Fruit fly (Drosophila melanogaster) whole organism, wandering third instar larva: ENCODE results near the gene Surf4.

Source experiments
- Abd-B ChIP-seq: fragments of >200 bp; optimal IDR thresholded peaks from 2 replicates; lab custom pipeline; 2017; ENCODE audit warnings: missing biosample characterization, missing genetic modification characterization
- CG32264 ChIP-seq: fragments of 200-800 bp; sonication (Bioruptor generic); optimal IDR thresholded peaks from 2 replicates; lab custom pipeline; 2016; ENCODE audit warnings: missing biosample characterization, missing genetic modification characterization
- CG9705 ChIP-seq: fragments of 200-800 bp; sonication (Bioruptor generic); optimal IDR thresholded peaks from 2 replicates; lab custom pipeline; 2018; ENCODE audit warnings: missing biosample characterization, mild to moderate bottlenecking, missing genetic modification characterization
- CrebA ChIP-seq: fragments of 200-800 bp; sonication (Bioruptor generic); optimal IDR thresholded peaks from 2 replicates; lab custom pipeline; 2016; ENCODE audit warnings: missing biosample characterization, mild to moderate bottlenecking, missing genetic modification characterization, borderline replicate concordance
- GATAd ChIP-seq: sonication (Bioruptor generic); optimal IDR thresholded peaks from 2 replicates; lab custom pipeline; 2016; ENCODE audit warnings: missing biosample characterization, missing genetic modification characterization
- HLH106 ChIP-seq: fragments of 200-800 bp; optimal IDR thresholded peaks from 3 replicates; lab custom pipeline; 2019; ENCODE audit warnings: missing biosample characterization, mild to moderate bottlenecking, missing genetic modification characterization, moderate library complexity
- Hnf4 ChIP-seq: fragments of 200-800 bp; sonication (Bioruptor generic); optimal IDR thresholded peaks from 2 replicates; lab custom pipeline; 2016; ENCODE audit warnings: missing biosample characterization, mild to moderate bottlenecking, missing genetic modification characterization
- Hr78 ChIP-seq: fragments of >200 bp; optimal IDR thresholded peaks from 2 replicates; lab custom pipeline; 2017; ENCODE audit warnings: missing biosample characterization, missing genetic modification characterization
- Hr83 ChIP-seq: fragments of 200-300 bp; sonication (Bioruptor generic); optimal IDR thresholded peaks from 2 replicates; lab custom pipeline; 2016; ENCODE audit warnings: missing biosample characterization, mild to moderate bottlenecking, missing genetic modification characterization, moderate library complexity; ENCODE audit not compliant: poor library complexity, severe bottlenecking
- Jra ChIP-seq: sonication (Bioruptor generic); optimal IDR thresholded peaks from 2 replicates; lab custom pipeline; 2016; ENCODE audit warnings: missing biosample characterization, missing genetic modification characterization
- Mio ChIP-seq: sonication (Bioruptor generic); optimal IDR thresholded peaks from 2 replicates; lab custom pipeline; 2016; ENCODE audit warnings: missing biosample characterization, missing genetic modification characterization
- Myc ChIP-seq: fragments of >200 bp; optimal IDR thresholded peaks from 2 replicates; lab custom pipeline; 2017
- N ChIP-seq: fragments of >200 bp; optimal IDR thresholded peaks from 2 replicates; lab custom pipeline; 2018; ENCODE audit warnings: missing biosample characterization, missing external identifiers, missing genetic modification characterization
- OdsH ChIP-seq: fragments of 200-800 bp; sonication (Bioruptor generic); optimal IDR thresholded peaks from 2 replicates; lab custom pipeline; 2016; ENCODE audit warnings: missing biosample characterization, mild to moderate bottlenecking, missing genetic modification characterization
- Rel ChIP-seq, 2 experiments: fragments of 200-800 bp; sonication (Bioruptor generic) in 1 of 2; optimal IDR thresholded peaks; 2 replicates in 1 of 2; 3 replicates in 1 of 2; lab custom pipeline; 2016 to 2019; ENCODE audit warnings: mild to moderate bottlenecking in 2 of 2, missing biosample characterization in 2 of 2, missing genetic modification characterization in 2 of 2, moderate library complexity in 1 of 2
- Sp1 ChIP-seq: fragments of 200-800 bp; sonication (Bioruptor generic); optimal IDR thresholded peaks from 3 replicates; lab custom pipeline; 2019; ENCODE audit warnings: missing biosample characterization, mild to moderate bottlenecking, missing genetic modification characterization, moderate library complexity
- Vsx2 ChIP-seq: fragments of 200-300, 225-300 bp; sonication (Bioruptor generic); optimal IDR thresholded peaks from 2 replicates; lab custom pipeline; 2018; ENCODE audit warnings: missing biosample characterization, missing genetic modification characterization; ENCODE audit not compliant: partially characterized antibody
- brk ChIP-seq: fragments of 200-800 bp; sonication (Bioruptor generic); optimal IDR thresholded peaks from 2 replicates; lab custom pipeline; 2016; ENCODE audit warnings: missing biosample characterization, mild to moderate bottlenecking, missing genetic modification characterization
- dl ChIP-seq, 2 experiments: fragments of 175-275, 200-275 bp in 1 of 2; fragments of 200-275 bp in 1 of 2; sonication (Bioruptor generic); optimal IDR thresholded peaks; lab custom pipeline; 2018; ENCODE audit warnings: mild to moderate bottlenecking in 2 of 2, missing biosample characterization in 2 of 2, missing genetic modification characterization in 2 of 2, moderate library complexity in 2 of 2; ENCODE audit not compliant: partially characterized antibody in 2 of 2, insufficient read depth in 1 of 2
- dmrt93B ChIP-seq: fragments of 200-800 bp; sonication (Bioruptor generic); optimal IDR thresholded peaks from 2 replicates; lab custom pipeline; 2018; ENCODE audit warnings: missing biosample characterization, mild to moderate bottlenecking, missing genetic modification characterization
- dsf ChIP-seq: sonication (Bioruptor generic); optimal IDR thresholded peaks from 2 replicates; lab custom pipeline; 2016; ENCODE audit warnings: missing biosample characterization, missing genetic modification characterization, borderline replicate concordance
- foxo ChIP-seq, 2 experiments: fragments of 200-800 bp; sonication (Bioruptor generic); optimal IDR thresholded peaks; 2 replicates in 1 of 2; 3 replicates in 1 of 2; lab custom pipeline; 2016 to 2017; ENCODE audit warnings: missing biosample characterization in 2 of 2, missing genetic modification characterization in 2 of 2
- h ChIP-seq: fragments of 200-800 bp; sonication (Bioruptor generic); optimal IDR thresholded peaks from 3 replicates; lab custom pipeline; 2016; ENCODE audit warnings: missing biosample characterization, mild to moderate bottlenecking, missing genetic modification characterization
- jim ChIP-seq: fragments of 175-275, 200-325 bp; sonication (Bioruptor generic); optimal IDR thresholded peaks from 2 replicates; lab custom pipeline; 2016; ENCODE audit warnings: missing biosample characterization, mild to moderate bottlenecking, missing genetic modification characterization
- lola ChIP-seq: fragments of >200 bp; optimal IDR thresholded peaks from 2 replicates; lab custom pipeline; 2017; ENCODE audit warnings: missing biosample characterization, missing genetic modification characterization
- psq ChIP-seq: fragments of 200-800 bp; sonication (Bioruptor generic); optimal IDR thresholded peaks from 3 replicates; lab custom pipeline; 2017; ENCODE audit warnings: missing biosample characterization, mild to moderate bottlenecking, missing genetic modification characterization, moderate library complexity
- rgr ChIP-seq: fragments of 200-800 bp; sonication (Bioruptor generic); optimal IDR thresholded peaks from 3 replicates; lab custom pipeline; 2016; ENCODE audit warnings: missing biosample characterization, mild to moderate bottlenecking, missing genetic modification characterization
- sage ChIP-seq: fragments of 200-800 bp; sonication (Bioruptor generic); optimal IDR thresholded peaks from 2 replicates; lab custom pipeline; 2016; ENCODE audit warnings: missing biosample characterization, mild to moderate bottlenecking, missing genetic modification characterization
- sv ChIP-seq: fragments of 200-800 bp; sonication (Bioruptor generic); optimal IDR thresholded peaks from 3 replicates; lab custom pipeline; 2016; ENCODE audit warnings: missing biosample characterization, missing genetic modification characterization
- tai ChIP-seq: sonication (Bioruptor generic); optimal IDR thresholded peaks from 2 replicates; lab custom pipeline; 2016; ENCODE audit warnings: missing biosample characterization, missing genetic modification characterization

Surf4 gene

DNA sequence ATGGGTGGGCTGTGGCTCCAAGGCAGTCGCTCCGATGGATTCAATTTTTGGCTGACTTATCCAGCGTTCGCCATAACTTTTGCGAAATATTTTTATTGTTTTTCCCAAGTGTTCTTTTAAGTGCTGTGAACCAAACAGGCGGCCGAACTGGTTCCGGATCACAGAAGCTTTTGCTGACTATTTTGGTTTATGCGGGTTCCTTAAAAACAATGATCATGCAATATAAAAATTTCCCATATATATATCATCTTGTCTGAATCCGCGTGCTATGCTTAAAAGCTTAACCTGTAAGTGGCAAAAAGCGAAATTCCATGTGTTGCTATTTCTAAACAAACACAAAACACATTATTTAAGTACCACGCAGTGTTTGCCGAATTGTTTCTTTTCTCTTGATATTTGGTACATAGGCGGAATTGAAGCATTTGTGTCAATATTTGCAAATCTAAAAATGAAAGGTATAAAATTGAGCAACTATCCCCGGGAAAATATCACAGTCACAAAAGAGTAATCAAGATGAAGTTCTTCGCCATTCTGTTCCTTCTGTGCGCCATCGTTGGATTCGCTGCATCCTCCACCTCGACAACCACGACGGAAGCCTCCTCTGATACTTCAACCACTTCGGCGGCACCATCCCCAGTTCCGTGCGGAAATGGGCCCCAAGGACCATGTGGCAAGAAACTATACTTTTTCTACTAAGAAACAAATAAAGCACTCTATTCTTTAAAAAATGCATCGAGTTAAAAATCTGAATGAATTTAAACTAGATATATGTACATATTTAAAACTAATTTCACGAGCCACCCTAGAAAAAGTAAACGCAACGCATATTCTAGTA is 25.8 kb downstream of the Surf4 start, which contains the start of the genes CG6276 and CG44040 (continued):
- peak; percentile 69 for TF ChIP-seq rgr (GFP tag; lab: Kevin White, UChicago)
- TF ChIP-seq Vsx2 (GFP tag; lab: Kevin White, UChicago), result no peak
- peak; percentile 47 for TF ChIP-seq CG9705
- TF ChIP-seq Sp1 (GFP tag; lab: Kevin White, UChicago), result no peak
- no peak for TF ChIP-seq sv

DNA sequence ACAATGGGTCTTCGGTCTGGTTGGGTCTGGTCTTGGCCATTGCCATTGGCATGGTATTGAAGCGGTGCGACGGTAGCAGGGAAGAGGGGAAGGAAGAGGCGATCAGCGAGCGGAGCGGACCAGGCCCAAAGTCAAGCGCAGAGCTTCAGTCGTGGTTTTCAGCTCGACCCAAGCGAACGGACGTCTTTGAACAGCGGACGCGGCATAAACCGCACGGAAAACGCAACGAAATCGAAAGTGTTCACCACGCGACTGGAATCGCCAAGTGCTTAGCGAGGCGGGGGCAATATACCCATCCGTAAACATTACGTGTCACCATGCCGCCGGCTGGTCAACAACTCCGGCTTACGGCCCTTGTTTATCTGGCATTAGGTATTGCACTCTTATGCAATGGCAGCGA is 29.6 kb downstream of the Surf4 start, which contains the start of gene CG14866:
CG14866 (plus strand) TSS at position 146 of the 400 bp plus-strand sequence.
- TF ChIP-seq Rel (GFP tag; optimal IDR thresholded peaks at IDR 0.05; lab: Kevin White, UChicago) (no peak), Rel (tag; optimal IDR thresholded peaks at IDR 0.05; lab: Kevin White, UChicago) (no peak), Jra (GFP tag; lab: Kevin White, UChicago) (no peak), sv (no peak), h (GFP tag; lab: Kevin White, UChicago) (no peak)

- no peak for TF ChIP-seq dmrt93B
- TF ChIP-seq foxo (GFP tag; optimal IDR thresholded peaks at IDR 0.05; lab: Kevin White, UChicago), result no peak
- no peak for TF ChIP-seq CrebA
- no peak for TF ChIP-seq dl (GFP tag; optimal IDR thresholded peaks at IDR 0.05; lab: Kevin White, UChicago; ENCODE audit: insufficient read depth in 1 of 2, partially characterized antibody in 2 of 2)
- TF ChIP-seq psq, result no peak
- TF ChIP-seq GATAd (GFP tag; lab: Kevin White, UChicago), result no peak
- TF ChIP-seq Jra (GFP tag; lab: Kevin White, UChicago), result no peak
- no peak for TF ChIP-seq sage
- no peak for TF ChIP-seq brk (GFP tag; lab: Kevin White, UChicago)
- no peak for TF ChIP-seq Hr83 (GFP tag; lab: Kevin White, UChicago)
- TF ChIP-seq Mio, result no peak
- no peak for TF ChIP-seq jim (GFP tag; lab: Kevin White, UChicago)
Observed at dm6 chr3R:15313836-15314235, 32.1 kb downstream of the Surf4 start.

DNA sequence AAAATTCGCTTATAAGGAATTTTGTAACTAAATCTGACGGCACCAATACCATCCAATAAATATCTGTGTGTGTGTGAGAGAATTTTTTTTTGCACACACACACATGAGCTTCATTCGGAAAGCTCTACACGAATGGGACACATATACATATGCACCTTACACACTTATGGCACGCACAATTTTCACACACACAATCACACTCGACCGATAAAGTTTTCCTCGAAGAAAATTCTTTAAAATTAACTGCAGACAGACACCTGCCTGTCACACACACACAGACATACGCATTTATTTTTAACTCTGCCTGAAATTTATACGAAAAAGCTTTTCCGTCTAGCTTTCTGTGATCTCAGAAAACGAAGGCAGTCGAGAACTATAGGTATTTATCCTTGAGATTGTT is 35.3 kb downstream of the Surf4 start:
- TF ChIP-seq brk (GFP tag; lab: Kevin White, UChicago) (no peak), CrebA (no peak), N (GFP tag; lab: Kevin White, UChicago) (no peak), Hr83 (GFP tag; lab: Kevin White, UChicago) (no peak), h (GFP tag; lab: Kevin White, UChicago) (no peak), lola (no peak), Myc (no peak), HLH106 (tag; lab: Kevin White, UChicago) (no peak), dsf (GFP tag; lab: Kevin White, UChicago) (no peak), tai (GFP tag; lab: Kevin White, UChicago) (no peak), CG9705 (no peak), Hr78 (no peak), Abd-B (GFP tag; lab: Kevin White, UChicago) (no peak), Vsx2 (GFP tag; lab: Kevin White, UChicago) (no peak), dmrt93B (no peak), Mio (no peak), Hnf4 (GFP tag; lab: Kevin White, UChicago) (no peak), OdsH (GFP tag; lab: Kevin White, UChicago) (no peak), CG32264 (GFP tag; lab: Kevin White, UChicago) (no peak)

dm6 chr3R:15309924-15310323 is 36.1 kb downstream of the Surf4 start, which contains the start of gene Tm2:
Gene Tm2 (plus strand): TSS chr3R:15310193.
- no peak for TF ChIP-seq CG9705
- no peak for TF ChIP-seq Mio
